Fruit fly (Drosophila melanogaster) whole organism, embryonic: ENCODE results near the gene Myo10A.

ENCODE experiments used
- Bgb ChIP-seq: fragments of 200-800 bp; sonication (Bioruptor generic); IDR thresholded peaks from 2 replicates; pipeline ENCODE4 v1.3.6; 2022; ENCODE audit warnings: missing biosample characterization, missing genetic modification characterization; ENCODE audit not compliant: partially characterized antibody
- CG10267 ChIP-seq: fragments of 200-800 bp; sonication (Bioruptor generic); optimal IDR thresholded peaks from 2 replicates; lab custom pipeline; 2018; ENCODE audit warnings: missing biosample characterization, mild to moderate bottlenecking, missing genetic modification characterization, moderate library complexity
- CG12659 ChIP-seq: fragments of 200-800 bp; sonication (Bioruptor generic); optimal IDR thresholded peaks from 3 replicates; lab custom pipeline; 2017; ENCODE audit warnings: mild to moderate bottlenecking, missing biosample characterization, missing genetic modification reagents, missing genetic modification characterization
- CG14710 ChIP-seq: fragments of 200-800 bp; sonication (Bioruptor generic); optimal IDR thresholded peaks from 3 replicates; lab custom pipeline; 2019; ENCODE audit warnings: missing biosample characterization, mild to moderate bottlenecking, missing genetic modification characterization, moderate library complexity
- CG1792 ChIP-seq: fragments of 200-800 bp; sonication (Bioruptor generic); optimal IDR thresholded peaks from 2 replicates; lab custom pipeline; 2016; ENCODE audit warnings: missing biosample characterization, missing genetic modification characterization
- CG3838 ChIP-seq: fragments of 200-800 bp; sonication (Bioruptor generic); optimal IDR thresholded peaks from 3 replicates; lab custom pipeline; 2016; ENCODE audit warnings: missing biosample characterization, missing genetic modification characterization
- CG6175 ChIP-seq: fragments of 200-800 bp; sonication (Bioruptor generic); IDR thresholded peaks from 3 replicates; pipeline ENCODE4 v1.3.6; 2022; ENCODE audit warnings: missing biosample characterization, missing genetic modification characterization
- CG6689 ChIP-seq: fragments of 200-800 bp; sonication (Bioruptor generic); IDR thresholded peaks from 2 replicates; pipeline ENCODE4 v1.3.6; 2022; ENCODE audit warnings: missing biosample characterization, missing genetic modification characterization
- CG6791 ChIP-seq: fragments of 200-800 bp; sonication (Bioruptor generic); IDR thresholded peaks from 3 replicates; pipeline ENCODE4 v1.3.6; 2022; ENCODE audit warnings: missing biosample characterization, missing genetic modification characterization; ENCODE audit not compliant: partially characterized antibody
- CG8290 ChIP-seq, 3 experiments: fragments of 200-800 bp; sonication (Bioruptor generic); optimal IDR thresholded peaks; 2 replicates each; lab custom pipeline; 2016 to 2019; ENCODE audit warnings: missing biosample characterization in 3 of 3, missing genetic modification characterization in 3 of 3, mild to moderate bottlenecking in 2 of 3, moderate library complexity in 1 of 3
- CG9609 ChIP-seq: fragments of 200-800 bp; sonication (Bioruptor generic); optimal IDR thresholded peaks from 3 replicates; lab custom pipeline; 2016; ENCODE audit warnings: missing biosample characterization, missing genetic modification characterization
- CG9727 ChIP-seq: fragments of 200-800 bp; sonication (Bioruptor generic); optimal IDR thresholded peaks from 3 replicates; lab custom pipeline; 2017; ENCODE audit warnings: missing biosample characterization, mild to moderate bottlenecking, missing genetic modification characterization
- Camta ChIP-seq: fragments of 200-800 bp; sonication (Bioruptor generic); optimal IDR thresholded peaks from 2 replicates; lab custom pipeline; 2016; ENCODE audit warnings: missing biosample characterization, missing genetic modification characterization
- Dbx ChIP-seq: fragments of 200-800 bp; sonication (Bioruptor generic); IDR thresholded peaks from 3 replicates; pipeline ENCODE4 v1.3.6; 2022; ENCODE audit warnings: missing biosample characterization, missing genetic modification characterization
- Dek ChIP-seq: fragments of 200-800 bp; sonication (Bioruptor generic); optimal IDR thresholded peaks from 3 replicates; lab custom pipeline; 2019; ENCODE audit warnings: missing biosample characterization, mild to moderate bottlenecking, missing genetic modification characterization, moderate library complexity
- Dll ChIP-seq: fragments of 200-800 bp; sonication (Bioruptor generic); IDR thresholded peaks from 4 replicates; pipeline ENCODE4 v1.3.6; 2022; ENCODE audit warnings: missing biosample characterization, missing genetic modification characterization; ENCODE audit not compliant: partially characterized antibody
- Doc3 ChIP-seq: fragments of 200-800 bp; sonication (Bioruptor generic); IDR thresholded peaks from 3 replicates; pipeline ENCODE4 v1.3.6; 2022; ENCODE audit warnings: missing biosample characterization, missing genetic modification characterization; ENCODE audit not compliant: partially characterized antibody
- Dp ChIP-seq: fragments of 200-800 bp; sonication (Bioruptor generic); optimal IDR thresholded peaks from 2 replicates; lab custom pipeline; 2018; ENCODE audit warnings: missing biosample characterization, mild to moderate bottlenecking, missing genetic modification characterization, moderate library complexity
- Dref ChIP-seq: fragments of 200-800 bp; sonication (Bioruptor generic); IDR thresholded peaks from 2 replicates; pipeline ENCODE4 v1.3.6; 2022; ENCODE audit warnings: missing biosample characterization, missing genetic modification characterization
- Drgx ChIP-seq: fragments of 200-800 bp; sonication (Bioruptor generic); IDR thresholded peaks from 2 replicates; pipeline ENCODE4 v1.3.6; 2022; ENCODE audit warnings: missing biosample characterization, missing genetic modification characterization
- E2f2 ChIP-seq: fragments of 200-800 bp; sonication (Bioruptor generic); IDR thresholded peaks from 2 replicates; pipeline ENCODE4 v1.3.6; 2022; ENCODE audit warnings: missing biosample characterization, missing genetic modification characterization
- Eip74EF ChIP-seq, 2 experiments: fragments of 200-800 bp in 1 of 2; fragments of >200 bp in 1 of 2; sonication (Bioruptor generic) in 1 of 2; optimal IDR thresholded peaks; 2 replicates each; lab custom pipeline; 2017 to 2019; ENCODE audit warnings: missing biosample characterization in 2 of 2, missing genetic modification characterization in 2 of 2, mild to moderate bottlenecking in 1 of 2, moderate library complexity in 1 of 2
- GATAe ChIP-seq: fragments of 200-800 bp; sonication (Bioruptor generic); conservative IDR thresholded peaks from 2 replicates; pipeline ENCODE4 v1.3.6; 2022; ENCODE audit warnings: missing biosample characterization, missing genetic modification characterization
- HLH4C ChIP-seq: fragments of 200-800 bp; sonication (Bioruptor generic); IDR thresholded peaks from 3 replicates; pipeline ENCODE4 v1.3.6; 2022; ENCODE audit warnings: missing biosample characterization, missing genetic modification characterization; ENCODE audit not compliant: partially characterized antibody
- Hand ChIP-seq: fragments of 200-800 bp; sonication (Bioruptor generic); optimal IDR thresholded peaks from 2 replicates; lab custom pipeline; 2017; ENCODE audit warnings: mild to moderate bottlenecking, missing biosample characterization, missing genetic modification reagents, missing genetic modification characterization
- NK7.1 ChIP-seq: fragments of 200-800 bp; sonication (Bioruptor generic); optimal IDR thresholded peaks from 3 replicates; lab custom pipeline; 2016; ENCODE audit warnings: missing biosample characterization, missing genetic modification characterization
- Nf-YC ChIP-seq: fragments of 200-800 bp; optimal IDR thresholded peaks from 3 replicates; lab custom pipeline; 2019; ENCODE audit warnings: missing biosample characterization, mild to moderate bottlenecking, missing genetic modification characterization, moderate library complexity
- Optix ChIP-seq: fragments of 200-800 bp; sonication (Bioruptor generic); IDR thresholded peaks from 3 replicates; pipeline ENCODE4 v1.3.6; 2022; ENCODE audit warnings: missing biosample characterization, missing genetic modification characterization
- Sry-δ ChIP-seq: fragments of 200-800 bp; sonication (Bioruptor generic); optimal IDR thresholded peaks from 2 replicates; lab custom pipeline; 2016; ENCODE audit warnings: missing biosample characterization, missing genetic modification characterization
- Ssrp ChIP-seq: fragments of 200-800 bp; sonication (Bioruptor generic); optimal IDR thresholded peaks from 2 replicates; lab custom pipeline; 2018; ENCODE audit warnings: missing biosample characterization, mild to moderate bottlenecking, missing genetic modification characterization, moderate library complexity
- Taf1 ChIP-seq: fragments of 200-800 bp; sonication (Bioruptor generic); IDR thresholded peaks from 2 replicates; pipeline ENCODE4 v1.3.6; 2022; ENCODE audit warnings: missing biosample characterization, missing genetic modification characterization
- Trl ChIP-seq, 3 experiments: fragments of >200 bp in 2 of 3; fragments of 200-800 bp in 1 of 3; sonication (Bioruptor generic) in 1 of 3; optimal IDR thresholded peaks; 2 replicates in 1 of 3; 3 replicates in 2 of 3; lab custom pipeline; 2016 to 2017; ENCODE audit warnings: missing biosample characterization in 1 of 3, missing genetic modification characterization in 1 of 3
- amos ChIP-seq: fragments of 200-800 bp; sonication (Bioruptor generic); IDR thresholded peaks from 2 replicates; pipeline ENCODE4 v1.3.6; 2022; ENCODE audit warnings: missing biosample characterization, missing genetic modification characterization; ENCODE audit not compliant: partially characterized antibody
- bbx ChIP-seq: fragments of 200-800 bp; sonication (Bioruptor generic); IDR thresholded peaks from 2 replicates; pipeline ENCODE4 v1.3.6; 2022; ENCODE audit warnings: missing biosample characterization, missing genetic modification characterization; ENCODE audit not compliant: partially characterized antibody
- bowl ChIP-seq: fragments of 200-800 bp; sonication (Bioruptor generic); IDR thresholded peaks from 2 replicates; pipeline ENCODE4 v1.3.6; 2022; ENCODE audit warnings: missing biosample characterization, missing genetic modification characterization
- cad ChIP-seq: fragments of >200 bp; optimal IDR thresholded peaks from 2 replicates; lab custom pipeline; 2017; ENCODE audit warnings: missing biosample characterization, missing genetic modification characterization
- hbn ChIP-seq: fragments of 200-800 bp; sonication (Bioruptor generic); IDR thresholded peaks from 2 replicates; pipeline ENCODE4 v1.3.6; 2022; ENCODE audit warnings: missing biosample characterization, missing genetic modification characterization; ENCODE audit not compliant: partially characterized antibody
- mld ChIP-seq: fragments of 200-800 bp; sonication (Bioruptor generic); IDR thresholded peaks from 3 replicates; pipeline ENCODE4 v1.3.6; 2022; ENCODE audit warnings: missing biosample characterization, missing genetic modification characterization; ENCODE audit not compliant: partially characterized antibody
- pzg ChIP-seq: fragments of 200-800 bp; sonication (Bioruptor generic); optimal IDR thresholded peaks from 3 replicates; lab custom pipeline; 2018; ENCODE audit warnings: missing biosample characterization, mild to moderate bottlenecking, missing genetic modification characterization, moderate library complexity
- run ChIP-seq: fragments of 200-800 bp; sonication (Bioruptor generic); optimal IDR thresholded peaks from 3 replicates; lab custom pipeline; 2018; ENCODE audit warnings: missing biosample characterization, mild to moderate bottlenecking, missing genetic modification characterization
- sd ChIP-seq: fragments of 200-800 bp; sonication (Bioruptor generic); optimal IDR thresholded peaks from 3 replicates; lab custom pipeline; 2018; ENCODE audit warnings: missing biosample characterization, mild to moderate bottlenecking, missing genetic modification characterization, moderate library complexity
- seq ChIP-seq: fragments of 200-800 bp; sonication (Bioruptor generic); IDR thresholded peaks from 2 replicates; pipeline ENCODE4 v1.3.6; 2022; ENCODE audit warnings: missing biosample characterization, missing genetic modification characterization
- stwl ChIP-seq: fragments of 200-800 bp; sonication (Bioruptor generic); optimal IDR thresholded peaks from 3 replicates; lab custom pipeline; 2018; ENCODE audit warnings: missing biosample characterization, mild to moderate bottlenecking, missing genetic modification characterization, moderate library complexity
- tll ChIP-seq, 2 experiments: fragments of 200-800 bp in 1 of 2; fragments of >200 bp in 1 of 2; sonication (Bioruptor generic) in 1 of 2; optimal IDR thresholded peaks; 2 replicates each; lab custom pipeline; 2017 to 2019; ENCODE audit warnings: missing biosample characterization in 2 of 2, missing genetic modification characterization in 2 of 2, mild to moderate bottlenecking in 1 of 2, moderate library complexity in 1 of 2
- unc-4 ChIP-seq: fragments of 200-800 bp; sonication (Bioruptor generic); IDR thresholded peaks from 2 replicates; pipeline ENCODE4 v1.3.6; 2022; ENCODE audit warnings: missing biosample characterization, missing genetic modification characterization; ENCODE audit not compliant: partially characterized antibody
- vfl ChIP-seq: fragments of 200-800 bp; sonication (Bioruptor generic); optimal IDR thresholded peaks from 2 replicates; lab custom pipeline; 2016; ENCODE audit warnings: missing biosample characterization, missing genetic modification characterization
- vnd ChIP-seq: fragments of 200-800 bp; sonication (Bioruptor generic); IDR thresholded peaks from 3 replicates; pipeline ENCODE4 v1.3.6; 2022; ENCODE audit warnings: missing biosample characterization, missing genetic modification characterization; ENCODE audit not compliant: partially characterized antibody

Gene Myo10A

dm6 chrX:10927110-10927509 lies 3.5 kb upstream of the Myo10A start, which contains the start of gene CG2145 (continued):
- TF ChIP-seq Drgx (peak; percentile 35; the same call in 1 of the 2 replicates), CG9727 (no peak), CG3838 (GFP tag; lab: Kevin White, UChicago) (no peak), amos (GFP tag; lab: Robert Waterston, UW) (no peak), run (tag; lab: Kevin White, UChicago) (peak; percentile 18), GATAe (no peak), Ssrp (tag; lab: Kevin White, UChicago) (no peak), CG6175 (GFP tag; lab: Robert Waterston, UW) (peak; percentile 82; the same call in 1 of the 3 replicates), Camta (no peak), cad (GFP tag; lab: Kevin White, UChicago) (no peak), tll (GFP tag; optimal IDR thresholded peaks at IDR 0.05; lab: Kevin White, UChicago) (no peak), Taf1 (no peak), NK7.1 (GFP tag; lab: Kevin White, UChicago) (no peak), seq (no peak)

dm6 chrX:10929613-10930012 lies 1.0 kb upstream of the Myo10A start:
- TF ChIP-seq Optix (no peak), CG8290 (GFP tag; optimal IDR thresholded peaks at IDR 0.05; lab: Kevin White, UChicago) (peak; percentile 41), CG8290 (tag; optimal IDR thresholded peaks at IDR 0.05; lab: Kevin White, UChicago) (no peak), Nf-YC (no peak), Hand (GFP tag; lab: Kevin White, UChicago) (no peak), vnd (peak; percentile 49; the same call in 2 of the 3 replicates), bowl (no peak), HLH4C (GFP tag; lab: Robert Waterston, UW) (peak; percentile 44; the same call in 1 of the 3 replicates), unc-4 (GFP tag; lab: Robert Waterston, UW) (peak; percentile 61), Sry-δ (GFP tag; lab: Kevin White, UChicago) (peak; percentile 21), CG9609 (no peak), CG6689 (GFP tag; lab: Robert Waterston, UW) (no peak), Dll (GFP tag; lab: Robert Waterston, UW) (peak; percentile 54; the same call in 2 of the 4 replicates), Eip74EF (GFP tag; optimal IDR thresholded peaks at IDR 0.05; lab: Kevin White, UChicago) (no peak), E2f2 (GFP tag; lab: Robert Waterston, UW) (peak; percentile 76), Dbx (GFP tag; lab: Robert Waterston, UW) (no peak), pzg (peak; percentile 31), Dp (peak; percentile 61), amos (GFP tag; lab: Robert Waterston, UW) (peak; percentile 59), Doc3 (peak; percentile 44; the same call in 2 of the 3 replicates), CG1792 (GFP tag; lab: Kevin White, UChicago) (no peak), Bgb (GFP tag; lab: Robert Waterston, UW) (peak; percentile 61), Trl (optimal IDR thresholded peaks at IDR 0.05; lab: Kevin White, UChicago) (peak in 1 of 2 experiments; percentile 4), Trl (GFP tag; optimal IDR thresholded peaks at IDR 0.05; lab: Kevin White, UChicago) (no peak), Dref (peak; percentile 65), sd (peak; percentile 45), vfl (GFP tag; lab: Kevin White, UChicago) (no peak), hbn (GFP tag; lab: Robert Waterston, UW) (peak; percentile 61), CG6791 (GFP tag; lab: Robert Waterston, UW) (peak; percentile 78), stwl (peak; percentile 100), CG14710 (no peak), Dek (tag; lab: Kevin White, UChicago) (no peak), CG12659 (no peak), CG10267 (no peak), bbx (peak; percentile 61; the same call in 1 of the 2 replicates), mld (GFP tag; lab: Robert Waterston, UW) (0 out of 3 replicates have a peak, but pooled peaks have one; percentile 22)
